Fruit fly (Drosophila melanogaster) whole organism, prepupa: Measurements from ENCODE around the gene CG43051.
A peak's percentile ranks its signal among the peaks of the same experiment; 100 is the strongest.

ENCODE experiments used
- Blimp-1 ChIP-seq: fragments of 200-800 bp; sonication (Bioruptor generic); optimal IDR thresholded peaks from 3 replicates; lab custom pipeline; 2017; ENCODE audit warnings: missing biosample characterization, missing genetic modification characterization, mild to moderate bottlenecking, moderate library complexity, missing genetic modification reagents
- CG10631 ChIP-seq: fragments of 200-800 bp; sonication (Bioruptor generic); optimal IDR thresholded peaks from 2 replicates; lab custom pipeline; 2016; ENCODE audit warnings: missing biosample characterization, missing genetic modification characterization
- CG11762 ChIP-seq: fragments of 200-800 bp; sonication (Bioruptor generic); optimal IDR thresholded peaks from 3 replicates; lab custom pipeline; 2016; ENCODE audit warnings: missing biosample characterization, missing genetic modification characterization; ENCODE audit not compliant: insufficient read depth
- CG15336 ChIP-seq: fragments of 200-800 bp; sonication (Bioruptor generic); IDR thresholded peaks from 2 replicates; pipeline ENCODE4 v1.3.6; 2022; ENCODE audit warnings: missing biosample characterization, missing genetic modification characterization
- CG16779 ChIP-seq: fragments of 200-800 bp; sonication (Bioruptor generic); optimal IDR thresholded peaks from 3 replicates; lab custom pipeline; 2017; ENCODE audit warnings: missing biosample characterization, mild to moderate bottlenecking, missing genetic modification characterization
- CG3032 ChIP-seq: fragments of 200-800 bp; optimal IDR thresholded peaks from 2 replicates; lab custom pipeline; 2019; ENCODE audit warnings: missing biosample characterization, mild to moderate bottlenecking, missing genetic modification characterization, moderate library complexity
- CG31627 ChIP-seq: fragments of 200-800 bp; sonication (Bioruptor generic); optimal IDR thresholded peaks from 3 replicates; lab custom pipeline; 2016; ENCODE audit warnings: missing biosample characterization, missing genetic modification characterization
- CG34406 ChIP-seq: fragments of 200-800 bp; sonication (Bioruptor generic); optimal IDR thresholded peaks from 3 replicates; lab custom pipeline; 2016; ENCODE audit warnings: missing biosample characterization, missing genetic modification characterization
- CG6163 ChIP-seq: fragments of 200-800 bp; sonication (Bioruptor generic); IDR thresholded peaks from 3 replicates; pipeline ENCODE4 v1.3.6; 2022; ENCODE audit warnings: missing biosample characterization, missing genetic modification characterization
- CG6276 ChIP-seq: fragments of 200-800 bp; sonication (Bioruptor generic); optimal IDR thresholded peaks from 2 replicates; lab custom pipeline; 2017; ENCODE audit warnings: missing biosample characterization, mild to moderate bottlenecking, missing genetic modification characterization
- CG6792 ChIP-seq: fragments of 200-800 bp; sonication (Bioruptor generic); optimal IDR thresholded peaks from 3 replicates; lab custom pipeline; 2016; ENCODE audit warnings: missing biosample characterization, missing genetic modification characterization
- CG6854 ChIP-seq: fragments of 200-800 bp; sonication (Bioruptor generic); optimal IDR thresholded peaks from 2 replicates; lab custom pipeline; 2017; ENCODE audit warnings: missing biosample characterization, mild to moderate bottlenecking, missing genetic modification characterization
- CG7368 ChIP-seq: fragments of 200-800 bp; sonication (Bioruptor generic); optimal IDR thresholded peaks from 3 replicates; lab custom pipeline; 2016; ENCODE audit warnings: missing biosample characterization, missing genetic modification characterization
- CG8119 ChIP-seq: fragments of 200-800 bp; sonication (Bioruptor generic); IDR thresholded peaks from 3 replicates; pipeline ENCODE4 v1.3.6; 2022; ENCODE audit warnings: missing biosample characterization, missing genetic modification characterization
- CG9139 ChIP-seq: fragments of 200-800 bp; sonication (Bioruptor generic); optimal IDR thresholded peaks from 3 replicates; lab custom pipeline; 2017; ENCODE audit warnings: missing biosample characterization, mild to moderate bottlenecking, missing genetic modification characterization
- Eip78C ChIP-seq: fragments of 200-800 bp; sonication (Bioruptor generic); peaks from one replicate; lab custom pipeline; 2016; ENCODE audit warnings: missing biosample characterization, missing genetic modification characterization
- Eip93F ChIP-seq: fragments of 200-800 bp; sonication (Bioruptor generic); optimal IDR thresholded peaks from 2 replicates; lab custom pipeline; 2016; ENCODE audit warnings: missing biosample characterization, mild to moderate bottlenecking, missing genetic modification characterization
- Ets96B ChIP-seq: fragments of 200-800 bp; optimal IDR thresholded peaks from 2 replicates; lab custom pipeline; 2019; ENCODE audit warnings: missing biosample characterization, mild to moderate bottlenecking, missing genetic modification characterization, moderate library complexity
- Hr38 ChIP-seq: sonication (Bioruptor generic); optimal IDR thresholded peaks from 2 replicates; lab custom pipeline; 2016; ENCODE audit warnings: missing biosample characterization, missing genetic modification characterization
- Met ChIP-seq: fragments of 200-800 bp; sonication (Bioruptor generic); optimal IDR thresholded peaks from 3 replicates; lab custom pipeline; 2016; ENCODE audit warnings: missing biosample characterization, missing genetic modification characterization
- OdsH ChIP-seq: fragments of 200-800 bp; sonication (Bioruptor generic); optimal IDR thresholded peaks from 3 replicates; lab custom pipeline; 2016; ENCODE audit warnings: missing biosample characterization, missing genetic modification characterization
- Sox102F ChIP-seq: fragments of 200-800 bp; sonication (Bioruptor generic); optimal IDR thresholded peaks from 2 replicates; lab custom pipeline; 2016; ENCODE audit warnings: missing biosample characterization, mild to moderate bottlenecking, missing genetic modification characterization
- Sox14 ChIP-seq: fragments of 200-800 bp; sonication (Bioruptor generic); optimal IDR thresholded peaks from 3 replicates; lab custom pipeline; 2016; ENCODE audit warnings: missing biosample characterization, missing genetic modification characterization
- Sox15 ChIP-seq: fragments of 200-800 bp; sonication (Bioruptor generic); optimal IDR thresholded peaks from 3 replicates; lab custom pipeline; 2016; ENCODE audit warnings: missing biosample characterization, missing genetic modification characterization
- acj6 ChIP-seq: fragments of 200-800 bp; sonication (Bioruptor generic); optimal IDR thresholded peaks from 3 replicates; lab custom pipeline; 2016; ENCODE audit warnings: missing biosample characterization, missing genetic modification characterization
- cyc ChIP-seq: fragments of 200-800 bp; sonication (Bioruptor generic); optimal IDR thresholded peaks from 3 replicates; lab custom pipeline; 2016; ENCODE audit warnings: missing biosample characterization, missing genetic modification characterization
- dsx ChIP-seq: fragments of 200-800 bp; optimal IDR thresholded peaks from 3 replicates; lab custom pipeline; 2019; ENCODE audit warnings: missing biosample characterization, mild to moderate bottlenecking, missing genetic modification characterization, moderate library complexity; ENCODE audit not compliant: poor library complexity, severe bottlenecking
- eg ChIP-seq: fragments of 200-800 bp; sonication (Bioruptor generic); IDR thresholded peaks from 3 replicates; pipeline ENCODE4 v1.3.6; 2022; ENCODE audit warnings: missing biosample characterization, missing genetic modification characterization
- fkh ChIP-seq: fragments of 200-800 bp; sonication (Bioruptor generic); optimal IDR thresholded peaks from 3 replicates; lab custom pipeline; 2017; ENCODE audit warnings: missing biosample characterization, mild to moderate bottlenecking, missing genetic modification characterization, moderate library complexity
- pdm3 ChIP-seq: fragments of 200-800 bp; sonication (Bioruptor generic); optimal IDR thresholded peaks from 3 replicates; lab custom pipeline; 2016; ENCODE audit warnings: missing biosample characterization, missing genetic modification characterization
- spab ChIP-seq: fragments of 200-800 bp; sonication (Bioruptor generic); optimal IDR thresholded peaks from 2 replicates; lab custom pipeline; 2017; ENCODE audit warnings: missing biosample characterization, mild to moderate bottlenecking, missing genetic modification characterization, missing genetic modification reagents
- ss ChIP-seq, 2 experiments: fragments of 200-800 bp; sonication (Bioruptor generic); optimal IDR thresholded peaks; 2 replicates in 1 of 2; 3 replicates in 1 of 2; lab custom pipeline; 2017 to 2018; ENCODE audit warnings: mild to moderate bottlenecking in 2 of 2, missing biosample characterization in 2 of 2, missing genetic modification characterization in 2 of 2, moderate library complexity in 1 of 2
- svp ChIP-seq: fragments of 200-800 bp; sonication (Bioruptor generic); peaks from one replicate; lab custom pipeline; 2016; ENCODE audit warnings: missing biosample characterization, missing genetic modification characterization
- vri ChIP-seq: fragments of 200-800 bp; sonication (Bioruptor generic); optimal IDR thresholded peaks from 3 replicates; lab custom pipeline; 2016; ENCODE audit warnings: missing biosample characterization, mild to moderate bottlenecking, missing genetic modification characterization

CG43051 gene

DNA sequence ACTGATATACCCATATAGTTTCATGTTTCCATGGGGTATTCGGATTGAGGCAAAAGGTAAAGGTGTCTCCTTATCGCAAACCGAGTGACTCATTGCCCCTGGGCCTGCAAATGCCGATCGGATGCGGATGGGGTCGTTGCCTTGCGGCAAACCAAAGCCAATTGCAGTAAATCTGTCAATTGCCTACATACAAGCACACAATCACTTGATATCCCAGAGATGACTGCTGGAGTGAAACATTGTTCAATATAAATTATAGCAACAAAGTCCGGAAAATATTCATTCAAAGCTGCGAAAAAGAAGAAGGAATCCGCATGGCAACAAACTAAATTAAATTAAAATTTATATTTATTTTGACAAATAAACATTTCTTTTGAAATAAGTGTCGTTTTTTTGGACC, 24.9 kb downstream of the CG43051 start:
- TF ChIP-seq CG11762 (GFP tag; lab: Kevin White, UChicago) (no peak), CG7368 (GFP tag; lab: Kevin White, UChicago) (no peak), Hr38 (GFP tag; lab: Kevin White, UChicago) (no peak), Eip78C (GFP tag; lab: Kevin White, UChicago) (peak; percentile 1), Eip93F (GFP tag; lab: Kevin White, UChicago) (no peak), Ets96B (no peak), svp (GFP tag; lab: Kevin White, UChicago) (peak; percentile 70), CG6854 (GFP tag; lab: Kevin White, UChicago) (no peak), Met (GFP tag; lab: Kevin White, UChicago) (no peak), vri (peak; percentile 14), CG6163 (GFP tag; lab: Robert Waterston, UW) (no peak), Sox15 (GFP tag; lab: Kevin White, UChicago) (no peak)

DNA sequence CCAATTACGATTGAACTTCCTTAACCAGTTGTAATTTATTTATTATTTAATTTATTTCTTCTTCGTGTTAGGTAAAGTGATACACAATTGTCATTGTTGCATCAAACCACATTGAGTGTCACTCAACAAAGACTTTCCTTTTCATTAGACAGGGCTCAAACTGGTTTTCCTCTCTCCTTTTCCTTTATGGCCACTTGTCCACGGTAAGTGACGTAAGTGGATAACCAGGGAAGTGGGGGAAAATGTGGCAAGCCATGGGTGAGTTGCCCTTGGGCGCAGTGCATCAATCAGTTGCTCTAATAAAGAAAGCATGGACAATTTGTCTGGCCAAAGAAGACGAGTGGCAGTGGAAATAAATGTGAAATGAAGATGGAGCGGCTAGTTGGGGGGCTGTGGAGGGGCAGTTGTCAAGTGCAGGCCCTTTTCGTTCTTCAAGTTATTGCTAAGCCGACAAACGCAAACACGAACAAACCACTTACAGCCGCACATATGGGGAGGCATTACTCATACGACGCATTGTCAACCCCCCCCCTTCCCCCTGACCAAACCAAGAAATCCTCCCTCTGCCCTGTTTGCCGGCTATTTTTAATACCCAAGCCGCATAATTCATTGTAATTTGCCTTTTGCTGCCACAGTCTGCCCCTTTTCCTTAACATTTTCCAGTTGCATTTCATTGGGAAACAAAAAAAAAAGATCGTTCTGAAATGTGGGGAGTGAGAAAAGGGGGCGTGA, 26.1 kb downstream of the CG43051 start:
- TF ChIP-seq pdm3 (no peak), Blimp-1 (GFP tag; lab: Kevin White, UChicago) (peak; percentile 62), CG7368 (GFP tag; lab: Kevin White, UChicago) (no peak), fkh (GFP tag; lab: Kevin White, UChicago) (no peak), CG9139 (GFP tag; lab: Kevin White, UChicago) (peak; percentile 11), CG10631 (GFP tag; lab: Kevin White, UChicago) (no peak), acj6 (no peak), Hr38 (GFP tag; lab: Kevin White, UChicago) (no peak), Ets96B (no peak), CG15336 (GFP tag; lab: Robert Waterston, UW) (0 out of 2 replicates have a peak, but pooled peaks have one; percentile 15), spab (GFP tag; lab: Kevin White, UChicago) (no peak), CG31627 (GFP tag; lab: Kevin White, UChicago) (no peak), ss (GFP tag; optimal IDR thresholded peaks at IDR 0.05; lab: Kevin White, UChicago) (peak in 1 of 2 experiments; percentile 65), CG6792 (no peak), CG8119 (GFP tag; lab: Robert Waterston, UW) (0 out of 3 replicates have a peak, but pooled peaks have one; percentile 12)

DNA sequence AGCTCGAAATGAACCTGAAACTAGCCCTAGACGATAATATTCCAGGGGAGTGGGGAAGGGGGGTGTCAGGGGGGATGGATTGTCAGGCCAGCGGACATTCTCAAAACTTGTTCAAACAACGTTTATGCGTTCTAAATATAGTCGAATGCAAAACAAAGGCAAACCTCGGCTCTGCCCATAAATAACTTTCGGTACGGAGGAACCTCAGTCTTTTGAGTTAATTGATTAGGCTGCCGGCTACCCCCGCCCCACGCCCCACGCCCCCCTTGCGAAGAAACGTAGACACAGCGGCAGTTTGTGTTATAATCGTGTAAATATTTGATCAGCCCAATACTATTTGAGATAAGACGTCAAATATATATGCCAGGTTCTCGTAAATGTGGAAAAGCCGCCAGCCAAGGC, 27.9 kb downstream of the CG43051 start:
- TF ChIP-seq fkh (GFP tag; lab: Kevin White, UChicago): peak; percentile 100
- TF ChIP-seq eg: 0 out of 3 replicates have a peak, but pooled peaks have one; percentile 42
- no peak for TF ChIP-seq OdsH (GFP tag; lab: Kevin White, UChicago)
- no peak for TF ChIP-seq cyc (GFP tag; lab: Kevin White, UChicago)
- peak; percentile 8 for TF ChIP-seq dsx (GFP tag; lab: Kevin White, UChicago)
- TF ChIP-seq CG6276 (GFP tag; lab: Kevin White, UChicago): no peak
- TF ChIP-seq CG16779 (tag; lab: Kevin White, UChicago): peak; percentile 45

DNA sequence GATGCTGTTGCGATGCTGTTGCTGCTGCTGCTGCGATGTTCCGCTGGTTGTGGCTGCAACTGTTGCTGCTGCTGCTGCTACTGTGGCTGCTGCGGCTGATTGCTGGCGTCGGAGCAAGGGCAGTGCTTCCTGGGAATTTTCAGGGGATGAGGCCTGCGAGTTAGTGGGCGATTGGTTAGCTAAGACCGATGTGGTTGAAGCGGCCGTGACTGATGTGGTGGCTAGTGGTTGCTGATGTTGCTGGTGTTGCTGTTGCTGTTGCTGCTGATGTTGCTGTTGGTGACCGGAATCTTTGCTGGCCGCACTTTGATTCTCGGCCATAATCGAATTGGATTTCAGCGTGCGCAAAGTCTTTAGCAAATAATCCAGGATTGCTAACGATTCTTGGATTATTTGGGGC, 31.6 kb downstream of the CG43051 start:
- TF ChIP-seq Sox102F (GFP tag; lab: Kevin White, UChicago) (no peak), CG3032 (tag; lab: Kevin White, UChicago) (no peak), Sox14 (no peak), pdm3 (no peak), CG15336 (GFP tag; lab: Robert Waterston, UW) (no peak), CG34406 (GFP tag; lab: Kevin White, UChicago) (no peak)
